Worm (Caenorhabditis elegans) whole organism, mixed stage, embryonic: ENCODE results near the gene abcx-1.

Experiments
- cnd-1 ChIP-seq: fragments of 200-800 bp; sonication (Bioruptor generic); optimal IDR thresholded peaks from 2 replicates; lab custom pipeline; 2018; ENCODE audit warnings: mild to moderate bottlenecking, missing genetic modification characterization, missing compliant biosample characterization
- flh-1 ChIP-seq: fragments of 200-800 bp; sonication (Bioruptor generic); optimal IDR thresholded peaks from 2 replicates; lab custom pipeline; 2018; ENCODE audit warnings: mild to moderate bottlenecking, missing genetic modification characterization, moderate library complexity, missing compliant biosample characterization
- unc-62 ChIP-seq: fragments of 150-350 bp; optimal IDR thresholded peaks from 2 replicates; lab custom pipeline; 2014; ENCODE audit warnings: missing biosample characterization, missing genetic modification reagents, missing genetic modification characterization

DNA sequence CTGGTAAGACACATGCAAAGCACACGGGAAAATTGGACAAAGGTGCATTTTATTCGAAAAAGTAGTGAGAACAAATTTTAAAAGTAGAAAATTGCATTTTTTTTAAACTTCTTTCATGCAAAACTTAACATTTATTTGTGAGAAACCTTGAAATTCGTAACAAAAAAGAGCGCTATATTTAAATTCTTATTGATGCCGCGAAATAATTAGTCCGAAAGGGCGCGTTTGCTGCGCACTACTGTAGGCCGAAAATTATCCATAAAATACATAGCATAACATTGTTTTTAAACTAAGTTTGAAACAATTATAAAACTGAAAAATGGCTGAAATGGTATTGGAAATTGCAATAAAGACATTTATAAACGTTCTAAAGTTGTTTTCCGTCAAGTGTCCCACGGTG is 12.3 kb upstream of the abcx-1 start:
- TF ChIP-seq flh-1 (GFP tag; lab: Kevin White, UChicago) (no peak), cnd-1 (tag; lab: Kevin White, UChicago) (no peak), unc-62 (GFP tag; lab: Kevin White, UChicago) (no peak)
